Fruit fly (Drosophila melanogaster) whole organism, prepupa: ENCODE measurements around the gene CG6790.

ENCODE experiments used
- Blimp-1 ChIP-seq: fragments of 200-800 bp; sonication (Bioruptor generic); optimal IDR thresholded peaks from 3 replicates; lab custom pipeline; 2017; ENCODE audit warnings: missing biosample characterization, missing genetic modification characterization, mild to moderate bottlenecking, moderate library complexity, missing genetic modification reagents
- CG3032 ChIP-seq: fragments of 200-800 bp; optimal IDR thresholded peaks from 2 replicates; lab custom pipeline; 2019; ENCODE audit warnings: missing biosample characterization, mild to moderate bottlenecking, missing genetic modification characterization, moderate library complexity
- CG9139 ChIP-seq: fragments of 200-800 bp; sonication (Bioruptor generic); optimal IDR thresholded peaks from 3 replicates; lab custom pipeline; 2017; ENCODE audit warnings: missing biosample characterization, mild to moderate bottlenecking, missing genetic modification characterization
- Hr39 ChIP-seq: fragments of 200-800 bp; sonication (Bioruptor generic); optimal IDR thresholded peaks from 2 replicates; lab custom pipeline; 2016; ENCODE audit warnings: missing biosample characterization, missing genetic modification characterization
- Met ChIP-seq: fragments of 200-800 bp; sonication (Bioruptor generic); optimal IDR thresholded peaks from 3 replicates; lab custom pipeline; 2016; ENCODE audit warnings: missing biosample characterization, missing genetic modification characterization
- OdsH ChIP-seq: fragments of 200-800 bp; sonication (Bioruptor generic); optimal IDR thresholded peaks from 3 replicates; lab custom pipeline; 2016; ENCODE audit warnings: missing biosample characterization, missing genetic modification characterization

dm6 chr3R:11571408-11571807 lies 7.1 kb downstream of the CG6790 start:
- no peak for TF ChIP-seq Blimp-1
- TF ChIP-seq CG9139 (GFP tag; lab: Kevin White, UChicago): no peak
- TF ChIP-seq Met (GFP tag; lab: Kevin White, UChicago): no peak
- TF ChIP-seq Hr39 (GFP tag; lab: Kevin White, UChicago): no peak
- no peak for TF ChIP-seq OdsH
- TF ChIP-seq CG3032 (tag; lab: Kevin White, UChicago): no peak
